Fruit fly (Drosophila melanogaster) S2 (cell line): Measurements from ENCODE around the gene CG7484.

Experiments used
- CG8478 ChIP-seq: fragments of >200 bp; optimal IDR thresholded peaks from 2 replicates; lab custom pipeline; 2018
- CTCF ChIP-seq, 2 experiments: fragments of >200 bp; optimal IDR thresholded peaks; 2 replicates each; lab custom pipeline; 2018

DNA sequence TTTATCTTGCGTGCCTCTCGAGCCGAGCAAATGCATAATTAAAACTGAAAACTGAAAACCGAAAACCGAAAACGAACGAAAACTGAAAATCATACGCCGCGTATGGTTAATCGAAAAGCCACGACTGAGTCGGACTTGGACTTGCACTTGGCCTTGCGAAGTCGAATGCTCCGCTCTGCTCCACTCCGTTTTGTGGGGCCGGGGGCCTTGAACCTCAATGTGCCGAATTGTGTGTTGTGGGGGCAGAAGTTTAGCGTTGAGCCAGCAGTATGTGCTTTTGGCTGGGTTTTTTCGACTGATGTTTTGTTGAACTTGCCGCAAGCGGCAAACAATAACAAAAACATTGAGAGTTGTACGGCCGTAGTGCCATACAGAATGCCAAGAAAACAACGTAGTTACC lies 39.1 kb upstream of the CG7484 start:
- no peak for TF ChIP-seq CTCF (optimal IDR thresholded peaks at IDR 0.05; lab: Kevin White, UChicago)
- TF ChIP-seq CG8478 (lab: Kevin White, UChicago), result no peak
